Worm (Caenorhabditis elegans) whole organism, midembryonic: ENCODE data around the gene H40L08.9.

Experiments used
- T22C8.4 ChIP-seq: fragments of 200-800 bp; sonication (Bioruptor generic); IDR thresholded peaks from 2 replicates; pipeline ENCODE4 v1.3.6; 2022; ENCODE audit warnings: missing genetic modification characterization, missing compliant biosample characterization
- flt-1 ChIP-seq: fragments of 200-800 bp; sonication (Bioruptor generic); IDR thresholded peaks from 2 replicates; pipeline ENCODE4 v1.3.6; 2022; ENCODE audit warnings: missing genetic modification characterization, missing compliant biosample characterization
- klf-2 ChIP-seq: fragments of 200-800 bp; sonication (Bioruptor generic); conservative IDR thresholded peaks from 2 replicates; pipeline ENCODE4 v1.3.6; 2022; ENCODE audit warnings: missing genetic modification reagents, missing genetic modification characterization, missing compliant biosample characterization
- med-1 ChIP-seq: sonication (generic microtip); optimal IDR thresholded peaks from 2 replicates; lab custom pipeline; 2017; ENCODE audit warnings: missing genetic modification characterization, mild to moderate bottlenecking, missing compliant biosample characterization, antibody characterized with exemption, missing genetic modification reagents; ENCODE audit not compliant: insufficient read depth
- ref-1 ChIP-seq: fragments of 200-800 bp; sonication (Bioruptor generic); conservative IDR thresholded peaks from 2 replicates; pipeline ENCODE4 v1.3.6; 2022; ENCODE audit warnings: missing genetic modification reagents, missing genetic modification characterization, missing compliant biosample characterization
- tab-1 ChIP-seq: fragments of 200-800 bp; sonication (Bioruptor generic); IDR thresholded peaks from 2 replicates; pipeline ENCODE4 v1.3.6; 2022; ENCODE audit warnings: missing genetic modification characterization, missing compliant biosample characterization
- ztf-23 ChIP-seq: fragments of 200-800 bp; sonication (Bioruptor generic); IDR thresholded peaks from 2 replicates; pipeline ENCODE4 v1.3.6; 2022; ENCODE audit warnings: missing genetic modification reagents, missing genetic modification characterization, missing compliant biosample characterization
- ztf-29 ChIP-seq: fragments of 200-800 bp; sonication (Bioruptor generic); IDR thresholded peaks from 2 replicates; pipeline ENCODE4 v1.3.6; 2022; ENCODE audit warnings: missing genetic modification reagents, missing genetic modification characterization, missing compliant biosample characterization

- TF ChIP-seq klf-2 (GFP tag; lab: Robert Waterston, UW) (no peak), ztf-23 (GFP tag; lab: Robert Waterston, UW) (no peak), tab-1 (GFP tag; lab: Robert Waterston, UW) (no peak), flt-1 (GFP tag; lab: Robert Waterston, UW) (no peak), med-1 (GFP tag; lab: Kevin White, UChicago) (no peak), T22C8.4 (GFP tag; lab: Robert Waterston, UW) (no peak), ztf-29 (GFP tag; lab: Robert Waterston, UW) (no peak), ref-1 (no peak)
Measured at ce11 chrX:15069242-15069641, 7.0 kb downstream of the H40L08.9 start, which contains the start of gene mam-6.
